Worm (Caenorhabditis elegans): Measurements from ENCODE around the gene krr-1.

The krr-1 gene

ce11 chrV:7193562-7193961 lies 37.4 kb upstream of the krr-1 start, which contains the start of gene F09G2.8:
Gene F09G2.8, minus strand, starts transcription at chrV:7193662.
- no peak for TF ChIP-seq mdl-1 (tag; optimal IDR thresholded peaks at IDR 0.05)
- no peak for TF ChIP-seq nhr-11 (tag; optimal IDR thresholded peaks at IDR 0.05)
- no peak for TF ChIP-seq dmd-4 (tag; optimal IDR thresholded peaks at IDR 0.05)
- no peak for TF ChIP-seq unc-39 (tag; optimal IDR thresholded peaks at IDR 0.05)
- no peak for TF ChIP-seq sma-9 (GFP tag; optimal IDR thresholded peaks at IDR 0.05)
- TF ChIP-seq sma-9 (tag; optimal IDR thresholded peaks at IDR 0.05) = no peak
- no peak for TF ChIP-seq nhr-23 (tag; optimal IDR thresholded peaks at IDR 0.05)
- no peak for TF ChIP-seq ama-1 (optimal IDR thresholded peaks at IDR 0.05)

- TF ChIP-seq snpc-4 (tag; optimal IDR thresholded peaks at IDR 0.05) (no peak), mab-5 (tag; optimal IDR thresholded peaks at IDR 0.05) (no peak), F13H6.1 (tag; optimal IDR thresholded peaks at IDR 0.05) (no peak), sma-3 (GFP tag; optimal IDR thresholded peaks at IDR 0.05) (no peak), nhr-10 (tag; optimal IDR thresholded peaks at IDR 0.05) (no peak), nhr-77 (tag; optimal IDR thresholded peaks at IDR 0.05) (no peak), nhr-21 (tag; optimal IDR thresholded peaks at IDR 0.05) (no peak), gmeb-1 (tag; optimal IDR thresholded peaks at IDR 0.05) (no peak), mdl-1 (tag; optimal IDR thresholded peaks at IDR 0.05) (no peak), lsy-2 (tag; optimal IDR thresholded peaks at IDR 0.05) (no peak)
Measured at ce11 chrV:7194818-7195217, 36.2 kb upstream of the krr-1 start.

- TF ChIP-seq mdl-1 (tag; optimal IDR thresholded peaks at IDR 0.05) = no peak
- TF ChIP-seq unc-62 (GFP tag; optimal IDR thresholded peaks at IDR 0.05) = no peak
Measured at ce11 chrV:7196037-7196436, 35.0 kb upstream of the krr-1 start, which contains the start of gene attf-2. Gene attf-2, minus strand, starts transcription at chrV:7196137.

ce11 chrV:7196498-7196966 lies 34.5 kb upstream of the krr-1 start, which contains the start of gene F09G2.2:
Gene F09G2.2, plus strand, starts transcription at chrV:7196916.
- no peak for TF ChIP-seq dmd-4 (tag; optimal IDR thresholded peaks at IDR 0.05)
- no peak for TF ChIP-seq elt-3 (tag; optimal IDR thresholded peaks at IDR 0.05)
- peak; percentile 91 for TF ChIP-seq ceh-16 (tag; optimal IDR thresholded peaks at IDR 0.05)
- TF ChIP-seq unc-39 (tag; optimal IDR thresholded peaks at IDR 0.05) = no peak
- TF ChIP-seq nhr-77 (tag; optimal IDR thresholded peaks at IDR 0.05) = peak; percentile 45
- peak; percentile 76 for TF ChIP-seq mab-5 (tag; optimal IDR thresholded peaks at IDR 0.05)
- TF ChIP-seq nhr-11 (tag; optimal IDR thresholded peaks at IDR 0.05) = no peak
- TF ChIP-seq unc-62 (GFP tag; optimal IDR thresholded peaks at IDR 0.05) = no peak
- peak; percentile 90 for TF ChIP-seq nhr-129 (tag; optimal IDR thresholded peaks at IDR 0.05)
- no peak for TF ChIP-seq ztf-11 (tag; optimal IDR thresholded peaks at IDR 0.05)
- TF ChIP-seq nhr-25 (tag; optimal IDR thresholded peaks at IDR 0.05) = peak; percentile 90
- peak; percentile 90 for TF ChIP-seq lin-11 (tag; optimal IDR thresholded peaks at IDR 0.05)
- TF ChIP-seq F13H6.1 (tag; optimal IDR thresholded peaks at IDR 0.05) = peak; percentile 89
- TF ChIP-seq snpc-4 (tag; optimal IDR thresholded peaks at IDR 0.05) = peak; percentile 71
- peak; percentile 71 for TF ChIP-seq ztf-4 (tag; optimal IDR thresholded peaks at IDR 0.05)
- no peak for TF ChIP-seq aly-2 (tag; optimal IDR thresholded peaks at IDR 0.05)
- no peak for TF ChIP-seq elt-1 (tag; optimal IDR thresholded peaks at IDR 0.05)
- peak; percentile 76 for TF ChIP-seq blmp-1 (tag; optimal IDR thresholded peaks at IDR 0.05; ENCODE audit: insufficient read depth)
- peak; percentile 64 for TF ChIP-seq ama-1 (optimal IDR thresholded peaks at IDR 0.05)
- TF ChIP-seq peb-1 (tag; optimal IDR thresholded peaks at IDR 0.05) = no peak
- peak in 1 of 2 experiments; percentile 48 for TF ChIP-seq mdl-1 (tag; optimal IDR thresholded peaks at IDR 0.05)
- peak; percentile 88 for TF ChIP-seq nhr-21 (tag; optimal IDR thresholded peaks at IDR 0.05)
- TF ChIP-seq unc-55 (GFP tag; optimal IDR thresholded peaks at IDR 0.05) = peak; percentile 96
- peak; percentile 31 for TF ChIP-seq ZK546.5 (tag; optimal IDR thresholded peaks at IDR 0.05)
- TF ChIP-seq sem-4 (tag; optimal IDR thresholded peaks at IDR 0.05) = peak; percentile 84
- TF ChIP-seq sma-9 (GFP tag; optimal IDR thresholded peaks at IDR 0.05) = peak; percentile 93
- no peak for TF ChIP-seq sma-9 (tag; optimal IDR thresholded peaks at IDR 0.05)
- TF ChIP-seq ceh-82 (tag; optimal IDR thresholded peaks at IDR 0.05) = peak; percentile 47
- TF ChIP-seq sma-3 (GFP tag; optimal IDR thresholded peaks at IDR 0.05) = peak; percentile 93
- peak; percentile 73 to 92 for TF ChIP-seq lsy-2 (tag; optimal IDR thresholded peaks at IDR 0.05)
- no peak for TF ChIP-seq nhr-12 (tag; optimal IDR thresholded peaks at IDR 0.05)
- no peak for TF ChIP-seq nhr-23 (tag; optimal IDR thresholded peaks at IDR 0.05)
- no peak for TF ChIP-seq nhr-237 (tag; optimal IDR thresholded peaks at IDR 0.05)
- peak; percentile 90 for TF ChIP-seq gmeb-1 (tag; optimal IDR thresholded peaks at IDR 0.05)
- peak; percentile 90 for TF ChIP-seq fos-1 (tag; optimal IDR thresholded peaks at IDR 0.05)
- TF ChIP-seq crh-2 (tag; optimal IDR thresholded peaks at IDR 0.05) = peak; percentile 95
- TF ChIP-seq nhr-10 (tag; optimal IDR thresholded peaks at IDR 0.05) = no peak
- no peak for TF ChIP-seq mbf-1 (tag; optimal IDR thresholded peaks at IDR 0.05)
- peak; percentile 97 for TF ChIP-seq C34F6.9 (tag; optimal IDR thresholded peaks at IDR 0.05)
- TF ChIP-seq Y55F3AM.14 (GFP tag; optimal IDR thresholded peaks at IDR 0.05) = peak; percentile 33
- no peak for TF ChIP-seq skn-1 (tag; optimal IDR thresholded peaks at IDR 0.05)
- no peak for TF ChIP-seq lin-39 (tag; optimal IDR thresholded peaks at IDR 0.05)
- peak; percentile 80 for TF ChIP-seq nhr-6 (tag; optimal IDR thresholded peaks at IDR 0.05)
- TF ChIP-seq ztf-1 (GFP tag; conservative IDR thresholded peaks at IDR 0.05) = no peak
- no peak for TF ChIP-seq alr-1 (tag; optimal IDR thresholded peaks at IDR 0.05)
- TF ChIP-seq R02D3.7 (tag; optimal IDR thresholded peaks at IDR 0.05) = no peak

Data from whole organism, L2 larva.